Fruit fly (Drosophila melanogaster): ENCODE results near the gene Gp93.
A peak's percentile ranks its signal among the peaks of the same experiment; 100 is the strongest.

Gp93 gene

DNA sequence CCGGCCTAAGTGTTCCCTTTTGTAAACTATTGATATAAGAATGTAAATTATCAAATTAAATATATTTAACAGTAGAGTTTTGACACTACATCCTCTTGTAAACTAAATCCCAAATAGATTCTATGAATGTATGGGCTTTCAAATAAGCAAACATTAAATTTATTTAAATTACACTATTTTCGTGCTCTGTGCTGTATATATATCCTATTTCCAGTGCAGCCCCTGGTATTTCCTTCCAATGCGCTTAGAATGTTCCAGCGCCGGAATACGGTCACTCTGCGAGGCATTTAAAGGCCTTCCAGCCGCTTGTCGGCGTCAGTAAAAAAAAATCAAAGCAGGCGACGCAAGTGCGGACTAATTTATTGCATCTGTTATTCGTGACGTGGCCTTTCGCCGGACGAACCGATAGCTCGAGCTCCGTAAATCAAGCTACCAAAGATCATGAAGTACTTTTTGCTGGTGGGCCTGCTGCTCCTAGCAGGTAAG lies at the start of gene Gp93 (continued):
- TF ChIP-seq dmrt99B (tag; optimal IDR thresholded peaks at IDR 0.05) (no peak), CG16813 (GFP tag; IDR thresholded peaks at IDR 0.05; ENCODE audit: partially characterized antibody) (no peak), CG12236 (GFP tag; optimal IDR thresholded peaks at IDR 0.05) (no peak), Optix (GFP tag; IDR thresholded peaks at IDR 0.05) (peak; percentile 51; the same call in 1 of the 3 replicates), CG7372 (GFP tag; IDR thresholded peaks at IDR 0.05) (peak; percentile 40; the same call in 1 of the 2 replicates), ato (GFP tag; IDR thresholded peaks at IDR 0.05; ENCODE audit: partially characterized antibody) (peak; percentile 50; the same call in 1 of the 2 replicates), lbe (GFP tag; optimal IDR thresholded peaks at IDR 0.05) (peak; percentile 30), pum (GFP tag; optimal IDR thresholded peaks at IDR 0.05) (no peak), aop (GFP tag; IDR thresholded peaks at IDR 0.05) (no peak), CG9437 (GFP tag; optimal IDR thresholded peaks at IDR 0.05) (peak; percentile 31), her (GFP tag; optimal IDR thresholded peaks at IDR 0.05) (peak; percentile 18), CG4730 (GFP tag; IDR thresholded peaks at IDR 0.05) (no peak), CG12391 (tag; optimal IDR thresholded peaks at IDR 0.05) (peak; percentile 71), ase (GFP tag; IDR thresholded peaks at IDR 0.05) (no peak), pzg (GFP tag; optimal IDR thresholded peaks at IDR 0.05) (peak; percentile 48), sr (GFP tag; IDR thresholded peaks at IDR 0.05) (no peak), danr (GFP tag; IDR thresholded peaks at IDR 0.05) (peak; percentile 48; the same call in 1 of the 2 replicates), CG1647 (GFP tag; optimal IDR thresholded peaks at IDR 0.05) (no peak), D (optimal IDR thresholded peaks at IDR 0.05) (no peak), D (GFP tag; optimal IDR thresholded peaks at IDR 0.05) (no peak), btn (GFP tag; optimal IDR thresholded peaks at IDR 0.05) (no peak), CrebB (tag; optimal IDR thresholded peaks at IDR 0.05) (peak; percentile 5), mam (GFP tag; optimal IDR thresholded peaks at IDR 0.05) (peak; percentile 54), CG10366 (GFP tag; IDR thresholded peaks at IDR 0.05) (peak; percentile 71), Opbp (GFP tag; IDR thresholded peaks at IDR 0.05; ENCODE audit: partially characterized antibody) (peak; percentile 56; the same call in 1 of the 3 replicates), cg (GFP tag; optimal IDR thresholded peaks at IDR 0.05) (no peak), salm (tag; optimal IDR thresholded peaks at IDR 0.05) (no peak), CG11093 (GFP tag; IDR thresholded peaks at IDR 0.05) (no peak; the same call in 2 of the 3 replicates), hth (optimal IDR thresholded peaks at IDR 0.05) (no peak), chm (GFP tag; IDR thresholded peaks at IDR 0.05) (peak; percentile 59; the same call in 1 of the 2 replicates), HLH54F (GFP tag; optimal IDR thresholded peaks at IDR 0.05) (peak; percentile 48), Stat92E (GFP tag; optimal IDR thresholded peaks at IDR 0.05) (no peak), Sry-β (GFP tag; optimal IDR thresholded peaks at IDR 0.05) (no peak), CG1792 (GFP tag; optimal IDR thresholded peaks at IDR 0.05) (no peak), CG12769 (tag; optimal IDR thresholded peaks at IDR 0.05) (no peak), crol (GFP tag; IDR thresholded peaks at IDR 0.05) (no peak), CHES-1-like (GFP tag; optimal IDR thresholded peaks at IDR 0.05) (peak; percentile 55), D19A (tag; optimal IDR thresholded peaks at IDR 0.05) (no peak), Hr39 (optimal IDR thresholded peaks at IDR 0.05) (no peak), Sry-δ (GFP tag; optimal IDR thresholded peaks at IDR 0.05) (no peak), CG4328 (GFP tag; optimal IDR thresholded peaks at IDR 0.05) (peak; percentile 45), CG10209 (GFP tag; optimal IDR thresholded peaks at IDR 0.05) (no peak), Hr51 (GFP tag; optimal IDR thresholded peaks at IDR 0.05) (peak; percentile 15 to 66), dimm (GFP tag; IDR thresholded peaks at IDR 0.05) (peak; percentile 16; the same call in 1 of the 2 replicates), CG11398 (GFP tag; optimal IDR thresholded peaks at IDR 0.05) (no peak), CG34422 (GFP tag; IDR thresholded peaks at IDR 0.05) (peak; percentile 96; the same call in 2 of the 3 replicates), NFAT (GFP tag; IDR thresholded peaks at IDR 0.05) (peak; percentile 61), az2 (GFP tag; optimal IDR thresholded peaks at IDR 0.05) (peak; percentile 66), kay (GFP tag; optimal IDR thresholded peaks at IDR 0.05) (no peak), CG3847 (GFP tag; IDR thresholded peaks at IDR 0.05) (peak; percentile 49), Antp (GFP tag; optimal IDR thresholded peaks at IDR 0.05) (peak; percentile 21)

Data from whole organism, embryonic.